Worm (Caenorhabditis elegans): Measurements from ENCODE around the gene F09E5.3.

ce11 chrII:5412467-5412866, 38.7 kb downstream of the F09E5.3 start, which contains the start of the genes EEED8.13 and EEED8.18:
- no peak for TF ChIP-seq dao-5 (tag; optimal IDR thresholded peaks at IDR 0.05)
- TF ChIP-seq him-1 (tag; optimal IDR thresholded peaks at IDR 0.05) = no peak
- TF ChIP-seq W03F9.2 (tag; optimal IDR thresholded peaks at IDR 0.05) = no peak

Data from whole organism, L4/young adult.